Fruit fly (Drosophila melanogaster): ENCODE measurements around the gene bocks.

bocks gene

dm6 chr3R:9590952-9591532 is at the start of gene bocks, which contains the start of gene CG8312:
TSS of gene bocks (minus strand) at chr3R:9591002.
TSS of gene CG8312 (plus strand) at chr3R:9591309.
- no peak for TF ChIP-seq EcR (GFP tag; optimal IDR thresholded peaks at IDR 0.05)
- no peak for TF ChIP-seq usp (GFP tag; optimal IDR thresholded peaks at IDR 0.05)

dm6 chr3R:9640313-9640712 is 49.5 kb upstream of the bocks start:
- no peak for TF ChIP-seq EcR (GFP tag; optimal IDR thresholded peaks at IDR 0.05)
- no peak for TF ChIP-seq usp (GFP tag; optimal IDR thresholded peaks at IDR 0.05)
- TF ChIP-seq Dll (optimal IDR thresholded peaks at IDR 0.05), result no peak
- TF ChIP-seq psq (optimal IDR thresholded peaks at IDR 0.05), result no peak
- no peak for TF ChIP-seq CG8478 (optimal IDR thresholded peaks at IDR 0.05)
- no peak for TF ChIP-seq pan (optimal IDR thresholded peaks at IDR 0.05)

- TF ChIP-seq psq (optimal IDR thresholded peaks at IDR 0.05) (no peak), Dll (optimal IDR thresholded peaks at IDR 0.05) (no peak), CG8478 (optimal IDR thresholded peaks at IDR 0.05) (no peak), usp (GFP tag; optimal IDR thresholded peaks at IDR 0.05) (no peak), pan (optimal IDR thresholded peaks at IDR 0.05) (no peak), EcR (GFP tag; optimal IDR thresholded peaks at IDR 0.05) (no peak)
Observed at dm6 chr3R:9637882-9638281, 47.1 kb upstream of the bocks start, which contains the start of gene Dh44. TSS of gene Dh44 (plus strand) at chr3R:9638182.

- TF ChIP-seq EcR (GFP tag; optimal IDR thresholded peaks at IDR 0.05) (no peak), Dll (optimal IDR thresholded peaks at IDR 0.05) (no peak), psq (optimal IDR thresholded peaks at IDR 0.05) (no peak), pan (optimal IDR thresholded peaks at IDR 0.05) (no peak)
Observed at dm6 chr3R:9637361-9637760, 46.6 kb upstream of the bocks start, which contains the start of gene Scm. TSS of gene Scm (minus strand) at chr3R:9637611.

- no peak for TF ChIP-seq EcR (GFP tag; optimal IDR thresholded peaks at IDR 0.05)
- TF ChIP-seq CG8478 (optimal IDR thresholded peaks at IDR 0.05), result no peak
- no peak for TF ChIP-seq psq (optimal IDR thresholded peaks at IDR 0.05)
Observed at dm6 chr3R:9632110-9632921, 41.5 kb upstream of the bocks start.

dm6 chr3R:9631564-9631963 is 40.8 kb upstream of the bocks start, which contains the start of gene SpdS:
TSS of gene SpdS (plus strand) at chr3R:9631641.
- no peak for TF ChIP-seq CG8478 (optimal IDR thresholded peaks at IDR 0.05)
- no peak for TF ChIP-seq Dll (optimal IDR thresholded peaks at IDR 0.05)
- no peak for TF ChIP-seq EcR (GFP tag; optimal IDR thresholded peaks at IDR 0.05)
- TF ChIP-seq psq (optimal IDR thresholded peaks at IDR 0.05), result no peak
- TF ChIP-seq pan (optimal IDR thresholded peaks at IDR 0.05), result no peak
- TF ChIP-seq usp (GFP tag; optimal IDR thresholded peaks at IDR 0.05), result no peak

dm6 chr3R:9630633-9631095 is 39.9 kb upstream of the bocks start, which contains the start of gene Calr:
TSS of gene Calr (minus strand) at chr3R:9630851.
- TF ChIP-seq pan (optimal IDR thresholded peaks at IDR 0.05) (no peak), CG8478 (optimal IDR thresholded peaks at IDR 0.05) (peak; percentile 32)

dm6 chr3R:9630053-9630632 is 39.3 kb upstream of the bocks start:
- TF ChIP-seq Dll (optimal IDR thresholded peaks at IDR 0.05) (no peak), pan (optimal IDR thresholded peaks at IDR 0.05) (no peak), usp (GFP tag; optimal IDR thresholded peaks at IDR 0.05) (no peak), EcR (GFP tag; optimal IDR thresholded peaks at IDR 0.05) (no peak), psq (optimal IDR thresholded peaks at IDR 0.05) (no peak), CG8478 (optimal IDR thresholded peaks at IDR 0.05) (no peak)

- TF ChIP-seq usp (GFP tag; optimal IDR thresholded peaks at IDR 0.05), result no peak
- no peak for TF ChIP-seq CG8478 (optimal IDR thresholded peaks at IDR 0.05)
- TF ChIP-seq pan (optimal IDR thresholded peaks at IDR 0.05), result no peak
- no peak for TF ChIP-seq Dll (optimal IDR thresholded peaks at IDR 0.05)
- no peak for TF ChIP-seq EcR (GFP tag; optimal IDR thresholded peaks at IDR 0.05)
- TF ChIP-seq psq (optimal IDR thresholded peaks at IDR 0.05), result no peak
Observed at dm6 chr3R:9628607-9629006, 37.8 kb upstream of the bocks start.

- TF ChIP-seq EcR (GFP tag; optimal IDR thresholded peaks at IDR 0.05), result no peak
- no peak for TF ChIP-seq Dll (optimal IDR thresholded peaks at IDR 0.05)
- TF ChIP-seq CG8478 (optimal IDR thresholded peaks at IDR 0.05), result no peak
- no peak for TF ChIP-seq pan (optimal IDR thresholded peaks at IDR 0.05)
- TF ChIP-seq psq (optimal IDR thresholded peaks at IDR 0.05), result no peak
- TF ChIP-seq usp (GFP tag; optimal IDR thresholded peaks at IDR 0.05), result no peak
Observed at dm6 chr3R:9628036-9628435, 37.2 kb upstream of the bocks start.

- TF ChIP-seq pan (optimal IDR thresholded peaks at IDR 0.05), result no peak
- no peak for TF ChIP-seq usp (GFP tag; optimal IDR thresholded peaks at IDR 0.05)
- no peak for TF ChIP-seq psq (optimal IDR thresholded peaks at IDR 0.05)
- TF ChIP-seq CG8478 (optimal IDR thresholded peaks at IDR 0.05), result no peak
- no peak for TF ChIP-seq EcR (GFP tag; optimal IDR thresholded peaks at IDR 0.05)
- no peak for TF ChIP-seq Dll (optimal IDR thresholded peaks at IDR 0.05)
Observed at dm6 chr3R:9626880-9627401, 36.1 kb upstream of the bocks start, which contains the start of the genes CG9427 and CG8319. TSS of gene CG9427 (minus strand) at chr3R:9626930. TSS of gene CG8319 (plus strand) at chr3R:9627321.

- TF ChIP-seq Dll (optimal IDR thresholded peaks at IDR 0.05) (no peak), psq (optimal IDR thresholded peaks at IDR 0.05) (no peak), CG8478 (optimal IDR thresholded peaks at IDR 0.05) (no peak), pan (optimal IDR thresholded peaks at IDR 0.05) (no peak), EcR (GFP tag; optimal IDR thresholded peaks at IDR 0.05) (no peak), usp (GFP tag; optimal IDR thresholded peaks at IDR 0.05) (no peak)
Observed at dm6 chr3R:9626266-9626665, 35.5 kb upstream of the bocks start.

All from whole organism.